Fruit fly (Drosophila melanogaster) whole organism, adult: ENCODE measurements around the gene CG43137.
A peak's percentile ranks its signal among the peaks of the same experiment; 100 is the strongest.

Experiments
- CG11617 ChIP-seq: fragments of 200-800 bp; sonication (Bioruptor generic); optimal IDR thresholded peaks from 2 replicates; lab custom pipeline; 2017; ENCODE audit warnings: mild to moderate bottlenecking, missing biosample characterization, missing genetic modification reagents, missing genetic modification characterization
- CG12768 ChIP-seq: fragments of 200-800 bp; sonication (Bioruptor generic); optimal IDR thresholded peaks from 2 replicates; lab custom pipeline; 2017; ENCODE audit warnings: missing biosample characterization, missing genetic modification characterization, mild to moderate bottlenecking, moderate library complexity, missing genetic modification reagents
- CG14711 ChIP-seq: fragments of 200-800 bp; sonication (Bioruptor generic); optimal IDR thresholded peaks from 2 replicates; lab custom pipeline; 2018; ENCODE audit warnings: missing biosample characterization, mild to moderate bottlenecking, missing genetic modification characterization, moderate library complexity
- CG1620 ChIP-seq: fragments of 200-800 bp; sonication (Bioruptor generic); optimal IDR thresholded peaks from 2 replicates; lab custom pipeline; 2016; ENCODE audit warnings: missing biosample characterization, missing genetic modification characterization
- CG33017 ChIP-seq: fragments of 200-800 bp; sonication (Bioruptor generic); optimal IDR thresholded peaks from 2 replicates; lab custom pipeline; 2018; ENCODE audit warnings: missing biosample characterization, mild to moderate bottlenecking, missing genetic modification characterization, moderate library complexity
- CG5204 ChIP-seq: fragments of 200-800 bp; sonication (Bioruptor generic); optimal IDR thresholded peaks from 2 replicates; lab custom pipeline; 2016; ENCODE audit warnings: missing biosample characterization, missing genetic modification characterization
- CG7045 ChIP-seq: fragments of 200-800 bp; sonication (Bioruptor generic); optimal IDR thresholded peaks from 2 replicates; lab custom pipeline; 2017; ENCODE audit warnings: missing biosample characterization, mild to moderate bottlenecking, missing genetic modification characterization
- CG7101 ChIP-seq: fragments of 200-800 bp; sonication (Bioruptor generic); optimal IDR thresholded peaks from 2 replicates; lab custom pipeline; 2018; ENCODE audit warnings: missing biosample characterization, mild to moderate bottlenecking, missing genetic modification characterization, moderate library complexity
- Clk ChIP-seq: fragments of 200-800 bp; sonication (Bioruptor generic); optimal IDR thresholded peaks from 2 replicates; lab custom pipeline; 2017; ENCODE audit warnings: missing biosample characterization, missing genetic modification characterization
- Crg-1 ChIP-seq: fragments of 200-800 bp; sonication (Bioruptor generic); optimal IDR thresholded peaks from 2 replicates; lab custom pipeline; 2016; ENCODE audit warnings: missing biosample characterization, missing genetic modification characterization
- Hr96 ChIP-seq: fragments of 200-800 bp; sonication (Bioruptor generic); optimal IDR thresholded peaks from 2 replicates; lab custom pipeline; 2016; ENCODE audit warnings: missing biosample characterization, missing genetic modification characterization
- Mnt ChIP-seq: fragments of 200-800 bp; sonication (Bioruptor generic); optimal IDR thresholded peaks from 2 replicates; lab custom pipeline; 2016; ENCODE audit warnings: missing biosample characterization, mild to moderate bottlenecking, missing genetic modification characterization
- bab1 ChIP-seq: fragments of 200-800 bp; sonication (Bioruptor generic); optimal IDR thresholded peaks from 3 replicates; lab custom pipeline; 2019; ENCODE audit warnings: missing biosample characterization, mild to moderate bottlenecking, missing genetic modification characterization, moderate library complexity
- cic ChIP-seq: fragments of 200-800 bp; sonication (Bioruptor generic); optimal IDR thresholded peaks from 2 replicates; lab custom pipeline; 2017; ENCODE audit warnings: missing biosample characterization, mild to moderate bottlenecking, missing genetic modification characterization, moderate library complexity
- cnc ChIP-seq, 2 experiments: fragments of >200 bp; optimal IDR thresholded peaks; 2 replicates each; lab custom pipeline; 2017
- kay ChIP-seq: fragments of 200-800 bp; sonication (Bioruptor generic); peaks from one replicate; lab custom pipeline; 2016; ENCODE audit warnings: missing biosample characterization, missing genetic modification characterization, borderline replicate concordance
- ovo ChIP-seq: fragments of 200-800 bp; sonication (Bioruptor generic); optimal IDR thresholded peaks from 2 replicates; lab custom pipeline; 2016; ENCODE audit warnings: missing biosample characterization, missing genetic modification characterization
- pad ChIP-seq: fragments of 200-800 bp; sonication (Bioruptor generic); optimal IDR thresholded peaks from 3 replicates; lab custom pipeline; 2017; ENCODE audit warnings: missing biosample characterization, missing genetic modification characterization, mild to moderate bottlenecking, moderate library complexity, missing genetic modification reagents
- tj ChIP-seq: fragments of 200-800 bp; sonication (Bioruptor generic); optimal IDR thresholded peaks from 3 replicates; lab custom pipeline; 2017; ENCODE audit warnings: missing biosample characterization, mild to moderate bottlenecking, missing genetic modification characterization, moderate library complexity
- toe ChIP-seq: fragments of 200-800 bp; sonication (Bioruptor generic); optimal IDR thresholded peaks from 2 replicates; lab custom pipeline; 2016; ENCODE audit warnings: missing biosample characterization, missing genetic modification characterization

Gene CG43137

DNA sequence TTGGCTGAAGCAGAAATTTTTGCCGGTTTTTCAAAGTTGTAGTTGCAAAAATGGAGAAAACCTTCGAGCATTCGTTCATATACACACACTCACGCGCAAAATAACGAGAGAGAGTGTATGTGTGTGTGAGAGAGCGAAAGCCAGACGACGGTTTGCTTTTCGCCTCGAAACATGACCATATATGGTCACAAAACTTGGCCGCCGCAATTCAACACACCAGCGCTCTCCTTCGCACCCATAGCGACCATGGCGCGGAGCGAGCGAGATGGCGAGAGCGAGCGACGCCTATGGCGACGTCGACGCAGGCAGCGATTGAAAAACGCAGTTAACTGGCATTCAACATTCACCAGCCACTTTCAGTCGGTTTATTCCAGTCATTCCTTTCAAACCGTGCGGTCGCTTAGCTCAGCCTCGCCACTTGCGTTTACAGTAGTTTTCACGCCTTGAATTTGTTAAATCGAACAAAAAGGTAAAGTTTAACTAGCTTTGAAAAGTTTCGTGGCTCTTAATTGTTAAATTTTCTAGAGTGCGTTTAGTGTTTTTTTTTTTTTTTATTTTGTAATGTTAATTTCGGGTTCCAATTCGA lies 36.8 kb upstream of the CG43137 start:
- no peak for TF ChIP-seq CG7045 (GFP tag; lab: Kevin White, UChicago)
- peak; percentile 45 for TF ChIP-seq CG12768 (GFP tag; lab: Kevin White, UChicago)
- TF ChIP-seq CG33017 (tag; lab: Kevin White, UChicago), result peak; percentile 18
- peak; percentile 74 for TF ChIP-seq Mnt (GFP tag; lab: Kevin White, UChicago)
- peak; percentile 48 for TF ChIP-seq Hr96 (GFP tag; lab: Kevin White, UChicago)
- TF ChIP-seq kay (GFP tag; lab: Kevin White, UChicago), result no peak
- peak; percentile 87 for TF ChIP-seq tj (GFP tag; lab: Kevin White, UChicago)
- no peak for TF ChIP-seq Clk
- TF ChIP-seq CG14711 (tag; lab: Kevin White, UChicago), result peak; percentile 1
- peak; percentile 50 for TF ChIP-seq CG11617 (GFP tag; lab: Kevin White, UChicago)
- peak; percentile 47 for TF ChIP-seq CG7101 (tag; lab: Kevin White, UChicago)
- TF ChIP-seq CG5204 (GFP tag; lab: Kevin White, UChicago), result no peak
- no peak for TF ChIP-seq toe (GFP tag; lab: Kevin White, UChicago)
- TF ChIP-seq bab1 (GFP tag; lab: Kevin White, UChicago), result peak; percentile 66
- TF ChIP-seq pad (GFP tag; lab: Kevin White, UChicago), result peak; percentile 89
- TF ChIP-seq cic (GFP tag; lab: Kevin White, UChicago), result peak; percentile 80
- TF ChIP-seq ovo (GFP tag; lab: Kevin White, UChicago), result peak; percentile 80
- peak; percentile 46 for TF ChIP-seq Crg-1 (GFP tag; lab: Kevin White, UChicago)
- TF ChIP-seq CG1620 (GFP tag; lab: Kevin White, UChicago), result peak; percentile 26
- TF ChIP-seq cnc (optimal IDR thresholded peaks at IDR 0.05; lab: Kevin White, UChicago), result no peak

DNA sequence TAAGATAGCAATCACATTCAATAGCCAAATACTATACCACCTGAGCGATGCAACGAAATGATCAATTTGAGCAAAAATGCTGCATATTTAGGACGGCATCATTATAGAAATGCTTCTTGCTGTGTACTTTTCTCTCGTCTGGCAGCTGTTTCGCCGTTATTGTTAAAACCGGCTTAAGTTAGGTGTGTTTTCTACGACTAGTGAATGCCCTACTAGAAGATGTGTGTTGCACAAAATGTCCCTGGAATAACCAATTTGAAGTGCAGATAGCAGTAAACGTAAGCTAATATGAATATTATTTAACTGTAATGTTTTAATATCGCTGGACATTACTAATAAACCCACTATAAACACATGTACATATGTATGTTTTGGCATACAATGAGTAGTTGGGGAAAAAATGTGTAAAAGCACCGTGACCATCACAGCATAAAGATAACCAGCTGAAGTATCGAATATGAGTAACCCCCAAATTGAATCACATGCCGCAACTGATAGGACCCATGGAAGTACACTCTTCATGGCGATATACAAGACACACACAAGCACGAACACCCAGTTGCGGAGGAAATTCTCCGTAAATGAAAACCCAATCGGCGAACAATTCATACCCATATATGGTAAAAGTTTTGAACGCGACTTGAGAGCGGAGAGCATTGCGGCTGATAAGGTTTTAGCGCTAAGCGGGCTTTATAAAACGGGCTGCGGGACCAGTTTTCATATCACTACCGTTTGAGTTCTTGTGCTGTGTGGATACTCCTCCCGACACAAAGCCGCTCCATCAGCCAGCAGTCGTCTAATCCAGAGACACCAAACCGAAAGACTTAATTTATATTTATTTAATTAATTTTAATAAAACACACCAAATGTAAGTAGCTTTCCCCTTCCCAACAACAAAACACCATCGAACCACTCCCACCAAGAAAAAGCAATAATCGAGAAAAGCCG lies 35.5 kb upstream of the CG43137 start, which contains the start of gene Act5C:
Gene Act5C, plus strand, starts transcription at position 716 of the 948 bp plus-strand sequence.
- TF ChIP-seq Mnt (GFP tag; lab: Kevin White, UChicago) (peak; percentile 30), cnc (optimal IDR thresholded peaks at IDR 0.05; lab: Kevin White, UChicago) (no peak), CG7045 (GFP tag; lab: Kevin White, UChicago) (peak; percentile 32), tj (GFP tag; lab: Kevin White, UChicago) (peak; percentile 42), CG5204 (GFP tag; lab: Kevin White, UChicago) (peak; percentile 71), CG7101 (tag; lab: Kevin White, UChicago) (peak; percentile 87), CG33017 (tag; lab: Kevin White, UChicago) (peak; percentile 70), kay (GFP tag; lab: Kevin White, UChicago) (no peak), CG1620 (GFP tag; lab: Kevin White, UChicago) (peak; percentile 46), Hr96 (GFP tag; lab: Kevin White, UChicago) (peak; percentile 68), Clk (peak; percentile 33), ovo (GFP tag; lab: Kevin White, UChicago) (peak; percentile 93), bab1 (GFP tag; lab: Kevin White, UChicago) (peak; percentile 93), CG12768 (GFP tag; lab: Kevin White, UChicago) (peak; percentile 58), CG14711 (tag; lab: Kevin White, UChicago) (peak; percentile 84), CG11617 (GFP tag; lab: Kevin White, UChicago) (peak; percentile 63), Crg-1 (GFP tag; lab: Kevin White, UChicago) (peak; percentile 29), pad (GFP tag; lab: Kevin White, UChicago) (peak; percentile 65), cic (GFP tag; lab: Kevin White, UChicago) (no peak), toe (GFP tag; lab: Kevin White, UChicago) (peak; percentile 44)

dm6 chrX:5899241-5900145 lies 34.5 kb upstream of the CG43137 start:
- TF ChIP-seq kay (GFP tag; lab: Kevin White, UChicago) (peak; percentile 30), ovo (GFP tag; lab: Kevin White, UChicago) (peak; percentile 25), Mnt (GFP tag; lab: Kevin White, UChicago) (peak; percentile 11), CG12768 (GFP tag; lab: Kevin White, UChicago) (no peak), CG7045 (GFP tag; lab: Kevin White, UChicago) (no peak), CG14711 (tag; lab: Kevin White, UChicago) (peak; percentile 5), Hr96 (GFP tag; lab: Kevin White, UChicago) (no peak), pad (GFP tag; lab: Kevin White, UChicago) (peak; percentile 62), tj (GFP tag; lab: Kevin White, UChicago) (peak; percentile 75), bab1 (GFP tag; lab: Kevin White, UChicago) (peak; percentile 20), toe (GFP tag; lab: Kevin White, UChicago) (no peak), cnc (optimal IDR thresholded peaks at IDR 0.05; lab: Kevin White, UChicago) (no peak)
